Worm (Caenorhabditis elegans) whole organism, L4/young adult: ENCODE results near the gene F13H8.6.

ENCODE experiments used
- W03F9.2 ChIP-seq: fragments of 150-350 bp; optimal IDR thresholded peaks from 2 replicates; lab custom pipeline; 2014; ENCODE audit warnings: missing biosample characterization, missing genetic modification characterization
- him-1 ChIP-seq: sonication (generic microtip); optimal IDR thresholded peaks from 2 replicates; lab custom pipeline; 2016; ENCODE audit warnings: missing genotype, missing genetic modification reagents, missing genetic modification characterization, missing compliant biosample characterization

DNA sequence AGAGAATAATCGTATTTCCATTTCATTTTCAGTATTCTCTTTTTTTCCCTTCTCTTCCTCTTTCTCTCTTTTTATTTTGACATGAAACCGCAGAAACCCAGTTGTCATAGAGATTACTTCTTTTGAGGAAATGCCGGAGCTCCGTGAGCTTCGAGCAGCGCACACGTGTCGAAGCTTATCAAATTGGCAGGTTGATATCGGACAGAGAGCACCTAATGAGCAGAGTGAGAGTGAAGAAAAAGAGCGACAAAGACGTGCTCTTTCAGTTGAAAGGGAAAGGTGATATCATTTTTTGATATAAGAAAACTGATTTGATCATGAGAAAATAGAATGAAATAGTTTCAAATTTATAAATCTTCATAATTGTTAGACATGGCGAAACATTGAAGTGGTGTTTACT, 48.6 kb upstream of the F13H8.6 start, which contains the start of gene C32D5.14:
- no peak for TF ChIP-seq W03F9.2 (tag; lab: Kevin White, UChicago)
- no peak for TF ChIP-seq him-1
